Worm (Caenorhabditis elegans) whole organism, mixed stage, embryonic: ENCODE results near the gene F40F8.11.

Source experiments
- M03D4.4 ChIP-seq: sonication (generic microtip); optimal IDR thresholded peaks from 2 replicates; lab custom pipeline; 2017; ENCODE audit warnings: mild to moderate bottlenecking, missing genetic modification characterization, missing compliant biosample characterization
- bed-3 ChIP-seq: fragments of 200-800 bp; sonication (Bioruptor generic); optimal IDR thresholded peaks from 3 replicates; lab custom pipeline; 2018; ENCODE audit warnings: mild to moderate bottlenecking, missing genetic modification characterization, moderate library complexity, missing compliant biosample characterization
- blmp-1 ChIP-seq: fragments of 150-350 bp; optimal IDR thresholded peaks from 2 replicates; lab custom pipeline; 2014; ENCODE audit warnings: missing biosample characterization, missing genetic modification characterization
- ceh-39 ChIP-seq: fragments of 150-350 bp; optimal IDR thresholded peaks from 2 replicates; lab custom pipeline; 2014; ENCODE audit warnings: missing biosample characterization, missing genetic modification characterization
- ceh-43 ChIP-seq: fragments of 200-800 bp; sonication (Bioruptor generic); optimal IDR thresholded peaks from 2 replicates; lab custom pipeline; 2018; ENCODE audit warnings: mild to moderate bottlenecking, missing genetic modification characterization, moderate library complexity, missing compliant biosample characterization
- cnd-1 ChIP-seq: fragments of 200-800 bp; sonication (Bioruptor generic); optimal IDR thresholded peaks from 2 replicates; lab custom pipeline; 2018; ENCODE audit warnings: mild to moderate bottlenecking, missing genetic modification characterization, missing compliant biosample characterization
- drap-1 ChIP-seq: fragments of 200-800 bp; sonication (Bioruptor generic); optimal IDR thresholded peaks from 3 replicates; lab custom pipeline; 2018; ENCODE audit warnings: mild to moderate bottlenecking, missing genetic modification characterization, missing compliant biosample characterization
- elt-1 ChIP-seq: sonication (generic microtip); optimal IDR thresholded peaks from 2 replicates; lab custom pipeline; 2017; ENCODE audit warnings: missing genetic modification characterization, mild to moderate bottlenecking, missing compliant biosample characterization, antibody characterized with exemption, moderate library complexity, borderline replicate concordance; ENCODE audit not compliant: insufficient read depth
- elt-3 ChIP-seq: fragments of 150-350 bp; optimal IDR thresholded peaks from 2 replicates; lab custom pipeline; 2014; ENCODE audit warnings: missing biosample characterization, missing genetic modification characterization
- ham-2 ChIP-seq: fragments of 200-800 bp; sonication (Bioruptor generic); optimal IDR thresholded peaks from 2 replicates; lab custom pipeline; 2018; ENCODE audit warnings: mild to moderate bottlenecking, missing genetic modification characterization, missing compliant biosample characterization
- hlh-1 ChIP-seq: fragments of 150-350 bp; optimal IDR thresholded peaks from 2 replicates; lab custom pipeline; 2014; ENCODE audit warnings: missing biosample characterization, missing genetic modification reagents, missing genetic modification characterization
- lin-32 ChIP-seq: fragments of 200-800 bp; sonication (Bioruptor generic); optimal IDR thresholded peaks from 2 replicates; lab custom pipeline; 2018; ENCODE audit warnings: mild to moderate bottlenecking, missing genetic modification characterization, missing compliant biosample characterization
- lsy-2 ChIP-seq: fragments of 150-350 bp; optimal IDR thresholded peaks from 2 replicates; lab custom pipeline; 2014; ENCODE audit warnings: missing biosample characterization, missing genetic modification characterization
- mep-1 ChIP-seq: fragments of 150-350 bp; optimal IDR thresholded peaks from 2 replicates; lab custom pipeline; 2017; ENCODE audit warnings: missing biosample characterization, missing genetic modification reagents, missing genetic modification characterization, inconsistent platforms
- mls-2 ChIP-seq: sonication (generic microtip); optimal IDR thresholded peaks from 2 replicates; lab custom pipeline; 2016; ENCODE audit warnings: mild to moderate bottlenecking, missing genetic modification characterization, moderate library complexity, missing compliant biosample characterization
- nhr-12 ChIP-seq: fragments of 150-350 bp; optimal IDR thresholded peaks from 2 replicates; lab custom pipeline; 2014; ENCODE audit warnings: missing biosample characterization, missing genetic modification characterization
- nhr-2 ChIP-seq: fragments of 150-350 bp; optimal IDR thresholded peaks from 2 replicates; lab custom pipeline; 2014; ENCODE audit warnings: missing biosample characterization, missing genetic modification characterization
- nhr-28 ChIP-seq: fragments of 150-350 bp; optimal IDR thresholded peaks from 2 replicates; lab custom pipeline; 2014; ENCODE audit warnings: missing biosample characterization, missing genetic modification characterization
- nhr-76 ChIP-seq: sonication (generic microtip); optimal IDR thresholded peaks from 2 replicates; lab custom pipeline; 2017; ENCODE audit warnings: missing biosample characterization, missing genetic modification characterization
- pha-4 ChIP-seq: fragments of 150-350 bp; optimal IDR thresholded peaks from 2 replicates; lab custom pipeline; 2018; ENCODE audit warnings: missing biosample characterization, missing genetic modification reagents, missing genetic modification characterization
- sem-2 ChIP-seq: fragments of 200-800 bp; sonication (Bioruptor generic); optimal IDR thresholded peaks from 2 replicates; lab custom pipeline; 2018; ENCODE audit warnings: mild to moderate bottlenecking, missing genetic modification characterization, missing compliant biosample characterization
- snpc-4 ChIP-seq: fragments of 150-350 bp; optimal IDR thresholded peaks from 2 replicates; lab custom pipeline; 2014; ENCODE audit warnings: missing biosample characterization, missing genetic modification characterization
- sptf-1 ChIP-seq: sonication (generic microtip); optimal IDR thresholded peaks from 2 replicates; lab custom pipeline; 2017; ENCODE audit warnings: mild to moderate bottlenecking, missing genetic modification characterization, moderate library complexity, missing compliant biosample characterization
- tbx-8 ChIP-seq: fragments of 200-800 bp; sonication (Bioruptor generic); optimal IDR thresholded peaks from 2 replicates; lab custom pipeline; 2018; ENCODE audit warnings: mild to moderate bottlenecking, missing genetic modification characterization, moderate library complexity, missing compliant biosample characterization
- unc-120 ChIP-seq: sonication (generic microtip); optimal IDR thresholded peaks from 2 replicates; lab custom pipeline; 2017; ENCODE audit warnings: missing genetic modification characterization, missing compliant biosample characterization; ENCODE audit not compliant: poor library complexity, severe bottlenecking
- unc-62 ChIP-seq: fragments of 150-350 bp; optimal IDR thresholded peaks from 2 replicates; lab custom pipeline; 2014; ENCODE audit warnings: missing biosample characterization, missing genetic modification reagents, missing genetic modification characterization
- zip-8 ChIP-seq: fragments of 150-350 bp; optimal IDR thresholded peaks from 2 replicates; lab custom pipeline; 2014; ENCODE audit warnings: missing biosample characterization, missing genetic modification characterization
- ztf-11 ChIP-seq: fragments of 150-350 bp; optimal IDR thresholded peaks from 2 replicates; lab custom pipeline; 2014; ENCODE audit warnings: missing biosample characterization, missing genetic modification characterization

F40F8.11 gene

DNA sequence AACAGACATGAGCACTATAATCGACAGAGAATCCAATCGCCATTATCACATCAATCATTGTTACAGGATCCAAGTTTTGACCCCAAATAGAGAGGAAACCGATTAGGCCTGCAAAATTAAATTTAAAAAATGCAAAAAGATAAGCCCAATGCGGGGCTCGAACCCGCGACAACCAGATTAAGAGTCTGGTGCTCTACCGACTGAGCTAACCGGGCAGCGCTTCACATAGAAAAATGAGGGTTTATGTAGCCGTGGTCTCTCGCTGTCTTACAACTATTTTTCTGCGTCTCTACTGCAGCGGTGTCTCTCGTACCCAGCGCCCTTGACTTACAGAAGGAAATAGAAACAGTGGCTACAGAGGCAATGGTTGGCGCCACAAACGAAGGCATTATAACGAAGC is 25.3 kb upstream of the F40F8.11 start:
- TF ChIP-seq ham-2 (GFP tag; lab: Kevin White, UChicago) (peak; percentile 61), zip-8 (tag; lab: Kevin White, UChicago) (no peak), sptf-1 (tag; lab: Kevin White, UChicago) (peak; percentile 71), cnd-1 (tag; lab: Kevin White, UChicago) (peak; percentile 13), M03D4.4 (tag; lab: Kevin White, UChicago) (peak; percentile 47), blmp-1 (tag; lab: Kevin White, UChicago) (no peak), elt-3 (tag; lab: Kevin White, UChicago) (no peak), nhr-28 (tag; lab: Kevin White, UChicago) (no peak), mls-2 (tag; lab: Kevin White, UChicago) (peak; percentile 52), unc-120 (tag; lab: Kevin White, UChicago) (peak; percentile 70), drap-1 (GFP tag; lab: Kevin White, UChicago) (peak; percentile 60), bed-3 (GFP tag; lab: Kevin White, UChicago) (peak; percentile 52)

DNA sequence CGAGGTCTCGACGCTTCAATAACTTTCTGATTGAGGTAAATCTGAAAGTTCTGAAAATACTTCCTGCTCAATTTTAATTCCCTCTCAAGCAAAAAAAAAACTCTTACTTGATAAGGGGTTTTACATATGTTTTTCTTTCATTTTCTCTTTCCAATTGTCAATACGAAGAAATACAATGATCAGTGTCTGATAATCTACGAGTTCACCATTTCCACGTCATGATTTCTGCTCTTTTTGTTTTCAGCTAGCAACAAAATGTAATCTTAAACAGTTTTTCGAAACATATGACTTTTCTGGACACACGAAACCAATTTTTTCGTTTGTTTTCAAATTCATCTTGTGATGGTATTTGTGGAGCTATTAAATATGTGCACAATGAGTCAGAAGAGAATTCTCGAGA is 23.8 kb upstream of the F40F8.11 start:
- TF ChIP-seq lin-32 (GFP tag; lab: Kevin White, UChicago) = no peak
- no peak for TF ChIP-seq ztf-11
- TF ChIP-seq nhr-12 (tag; lab: Kevin White, UChicago) = no peak
- no peak for TF ChIP-seq elt-3 (tag; lab: Kevin White, UChicago)
- no peak for TF ChIP-seq ceh-39 (tag; lab: Kevin White, UChicago)
- no peak for TF ChIP-seq zip-8 (tag; lab: Kevin White, UChicago)
- TF ChIP-seq elt-1 (tag; lab: Kevin White, UChicago) = no peak
- no peak for TF ChIP-seq mep-1 (tag; lab: Kevin White, UChicago)
- TF ChIP-seq nhr-28 (tag; lab: Kevin White, UChicago) = no peak
- TF ChIP-seq ceh-43 (GFP tag; lab: Kevin White, UChicago) = no peak
- no peak for TF ChIP-seq sptf-1 (tag; lab: Kevin White, UChicago)
- TF ChIP-seq cnd-1 (tag; lab: Kevin White, UChicago) = no peak
- TF ChIP-seq tbx-8 (GFP tag; lab: Kevin White, UChicago) = no peak
- no peak for TF ChIP-seq lsy-2 (tag; lab: Kevin White, UChicago)
- TF ChIP-seq drap-1 (GFP tag; lab: Kevin White, UChicago) = no peak
- no peak for TF ChIP-seq pha-4 (tag; lab: Kevin White, UChicago)
- TF ChIP-seq unc-62 (GFP tag; lab: Kevin White, UChicago) = no peak
- TF ChIP-seq sem-2 (GFP tag; lab: Kevin White, UChicago) = no peak
- TF ChIP-seq, all 35 proteins: peak for 0

DNA sequence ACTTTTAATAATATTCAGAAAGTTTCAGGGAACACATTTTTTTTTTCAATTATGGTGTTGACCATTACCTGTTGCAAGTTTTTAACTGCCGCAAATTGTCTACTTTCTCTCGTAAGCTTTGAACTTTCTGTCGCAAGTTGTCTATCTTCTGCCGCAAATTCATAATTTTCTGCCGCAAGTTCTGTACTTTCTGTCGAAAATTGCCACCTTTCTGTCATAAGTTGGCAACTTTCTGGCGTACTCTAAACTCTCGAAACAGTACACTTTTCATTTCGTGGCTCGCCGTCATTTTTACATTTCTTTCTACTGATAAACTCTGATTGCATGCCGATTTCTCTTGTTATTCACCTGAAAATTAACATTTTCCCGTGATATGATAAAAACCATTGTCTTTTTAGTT is 23.0 kb upstream of the F40F8.11 start:
- no peak for TF ChIP-seq nhr-28 (tag; lab: Kevin White, UChicago)
- no peak for TF ChIP-seq drap-1 (GFP tag; lab: Kevin White, UChicago)
- no peak for TF ChIP-seq sem-2 (GFP tag; lab: Kevin White, UChicago)
- no peak for TF ChIP-seq unc-120 (tag; lab: Kevin White, UChicago)
- no peak for TF ChIP-seq elt-3 (tag; lab: Kevin White, UChicago)
- TF ChIP-seq nhr-2 = no peak
- TF ChIP-seq hlh-1 (tag; lab: Kevin White, UChicago) = no peak
- TF ChIP-seq tbx-8 (GFP tag; lab: Kevin White, UChicago) = no peak

DNA sequence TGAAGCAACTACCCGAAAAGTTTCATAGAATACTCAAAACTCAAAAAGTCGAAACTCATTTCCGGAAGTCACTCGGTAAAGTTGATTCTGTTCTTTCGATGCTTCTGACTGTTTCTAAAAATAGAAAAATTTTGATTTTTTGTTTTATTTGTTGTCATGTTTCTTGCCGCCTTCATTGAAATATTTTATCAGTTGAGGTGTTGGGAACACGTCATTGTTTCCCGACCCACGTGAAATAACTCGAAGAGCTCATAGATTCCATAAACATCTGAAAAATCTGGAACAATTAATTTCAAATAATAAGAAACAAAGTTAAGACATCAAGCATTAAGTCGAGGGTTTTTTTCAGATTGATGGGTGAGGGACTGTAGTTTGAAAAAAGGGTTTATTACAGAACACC is 22.6 kb upstream of the F40F8.11 start:
- no peak for TF ChIP-seq hlh-1 (tag; lab: Kevin White, UChicago)
- TF ChIP-seq sptf-1 (tag; lab: Kevin White, UChicago) = no peak
- TF ChIP-seq unc-62 (GFP tag; lab: Kevin White, UChicago) = no peak
- TF ChIP-seq zip-8 (tag; lab: Kevin White, UChicago) = no peak
- TF ChIP-seq mls-2 (tag; lab: Kevin White, UChicago) = no peak
- no peak for TF ChIP-seq tbx-8 (GFP tag; lab: Kevin White, UChicago)
- no peak for TF ChIP-seq snpc-4 (tag; lab: Kevin White, UChicago)
- TF ChIP-seq blmp-1 (tag; lab: Kevin White, UChicago) = no peak
- TF ChIP-seq, all 35 proteins: peak for 0

DNA sequence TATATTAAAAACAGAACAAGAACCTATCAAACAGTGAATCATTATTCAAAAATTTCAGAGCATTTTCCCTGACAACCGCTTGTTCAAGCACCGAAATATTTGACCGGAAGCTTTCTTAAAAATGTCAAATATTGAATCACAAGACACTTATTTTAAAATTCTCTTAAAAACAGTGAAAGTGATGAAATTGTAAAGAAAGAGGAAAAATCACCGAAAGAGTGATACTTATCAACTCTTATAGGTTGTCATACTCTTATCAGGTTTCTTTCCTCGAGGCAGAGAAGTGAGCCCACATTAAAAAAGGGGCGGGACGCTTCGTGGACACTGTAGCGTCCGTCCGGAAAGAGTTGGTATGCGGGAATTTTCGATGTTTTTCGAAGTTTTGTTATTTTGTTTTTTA is 21.4 kb upstream of the F40F8.11 start:
- TF ChIP-seq mep-1 (tag; lab: Kevin White, UChicago) = no peak
- no peak for TF ChIP-seq sem-2 (GFP tag; lab: Kevin White, UChicago)
- no peak for TF ChIP-seq ham-2 (GFP tag; lab: Kevin White, UChicago)
- TF ChIP-seq nhr-76 (tag; lab: Kevin White, UChicago) = no peak
